Worm (Caenorhabditis elegans) whole organism, late embryonic: ENCODE measurements around the gene clec-55.

Source experiments
- K02D7.2 ChIP-seq: sonication (generic microtip); optimal IDR thresholded peaks from 2 replicates; lab custom pipeline; 2017; ENCODE audit warnings: mild to moderate bottlenecking, missing genetic modification characterization, missing compliant biosample characterization
- ama-1 ChIP-seq: fragments of 150-350 bp; optimal IDR thresholded peaks from 2 replicates; lab custom pipeline; 2014
- hlh-6 ChIP-seq: sonication (generic microtip); optimal IDR thresholded peaks from 2 replicates; lab custom pipeline; 2016; ENCODE audit warnings: missing genotype, missing genetic modification characterization, missing compliant biosample characterization
- tbx-7 ChIP-seq: sonication (generic microtip); optimal IDR thresholded peaks from 2 replicates; lab custom pipeline; 2016; ENCODE audit warnings: missing genotype, missing genetic modification characterization, missing compliant biosample characterization
- unc-3 ChIP-seq, 2 experiments: fragments of 200-800 bp in 1 of 2; sonication (Bioruptor generic) in 1 of 2; sonication (generic microtip) in 1 of 2; conservative IDR thresholded peaks in 1 of 2; optimal IDR thresholded peaks in 1 of 2; 2 replicates each; pipeline versions ENCODE4 v1.3.6 to Lab custom; 2016 to 2022; ENCODE audit warnings: missing compliant biosample characterization in 2 of 2, missing genetic modification characterization in 2 of 2, missing genetic modification reagents in 1 of 2
- ztf-16 ChIP-seq: sonication (generic microtip); optimal IDR thresholded peaks from 2 replicates; lab custom pipeline; 2017; ENCODE audit warnings: missing genetic modification characterization, missing compliant biosample characterization

- TF ChIP-seq tbx-7 = no peak
- no peak for TF ChIP-seq ztf-16 (tag; lab: Kevin White, UChicago)
- TF ChIP-seq K02D7.2 = no peak
- no peak for TF ChIP-seq hlh-6 (tag; lab: Kevin White, UChicago)
- no peak for TF ChIP-seq unc-3 (GFP tag; conservative IDR thresholded peaks at IDR 0.05; lab: Robert Waterston, UW)
- TF ChIP-seq unc-3 (tag; optimal IDR thresholded peaks at IDR 0.05; lab: Kevin White, UChicago) = no peak
- no peak for TF ChIP-seq ama-1 (lab: Kevin White, UChicago)
Observed at ce11 chrV:14521000-14521399, 41.9 kb downstream of the clec-55 start, which contains the start of gene C53A5.17.
